Fruit fly (Drosophila melanogaster): ENCODE results near the gene Pka-R1.
A peak's percentile ranks its signal among the peaks of the same experiment; 100 is the strongest.

Gene Pka-R1

DNA sequence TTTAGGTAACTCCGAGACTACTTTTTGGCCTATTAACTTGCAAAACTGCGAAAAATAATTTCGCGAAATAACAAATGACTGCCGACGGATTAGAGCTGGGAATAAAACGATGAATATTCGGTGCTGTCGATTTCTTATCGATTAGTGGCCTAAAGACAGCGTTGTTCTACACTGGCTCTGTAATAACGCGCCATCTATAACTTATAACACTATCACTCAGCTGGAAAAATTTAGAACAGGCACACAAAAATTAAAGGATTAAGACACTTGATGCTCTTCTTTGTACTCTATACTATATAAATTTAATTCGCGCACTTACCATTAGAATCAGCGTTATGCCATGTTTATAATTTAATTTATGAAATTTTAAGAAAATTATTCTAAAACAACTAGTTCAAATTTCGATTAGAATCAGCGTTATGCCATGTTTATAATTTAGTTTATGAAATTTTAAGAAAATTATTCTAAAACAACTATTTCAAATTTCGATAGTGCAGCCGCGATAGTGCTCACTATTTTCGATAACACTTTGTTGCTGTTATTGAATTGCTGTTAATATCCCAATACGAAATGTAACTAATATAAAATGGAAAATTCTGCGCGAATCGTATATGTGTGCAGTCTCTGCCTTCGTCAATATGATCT lies 25.7 kb downstream of the Pka-R1 start, which contains the start of the genes CSN3 and CG11456 (continued):
- no peak for TF ChIP-seq lab (GFP tag; optimal IDR thresholded peaks at IDR 0.05)
- TF ChIP-seq Chrac-16 (GFP tag; optimal IDR thresholded peaks at IDR 0.05), result peak; percentile 43
- TF ChIP-seq gt (GFP tag; IDR thresholded peaks at IDR 0.05), result no peak
- TF ChIP-seq bab2 (GFP tag; optimal IDR thresholded peaks at IDR 0.05), result peak; percentile 43
- peak; percentile 55 for TF ChIP-seq B-H2 (GFP tag; optimal IDR thresholded peaks at IDR 0.05)
- peak; percentile 8 for TF ChIP-seq ewg (GFP tag; optimal IDR thresholded peaks at IDR 0.05)
- TF ChIP-seq Eip74EF (GFP tag; optimal IDR thresholded peaks at IDR 0.05), result no peak
- TF ChIP-seq br (optimal IDR thresholded peaks at IDR 0.05), result no peak
- TF ChIP-seq CG6791 (GFP tag; IDR thresholded peaks at IDR 0.05; ENCODE audit: partially characterized antibody), result peak; percentile 90
- no peak for TF ChIP-seq CG15479 (GFP tag; optimal IDR thresholded peaks at IDR 0.05)
- TF ChIP-seq abd-A (tag; optimal IDR thresholded peaks at IDR 0.05), result no peak
- TF ChIP-seq C15 (GFP tag; IDR thresholded peaks at IDR 0.05), result no peak
- no peak for TF ChIP-seq pita (GFP tag; optimal IDR thresholded peaks at IDR 0.05)
- TF ChIP-seq D (optimal IDR thresholded peaks at IDR 0.05), result no peak
- no peak for TF ChIP-seq D (GFP tag; optimal IDR thresholded peaks at IDR 0.05)
- TF ChIP-seq Dll (GFP tag; IDR thresholded peaks at IDR 0.05; ENCODE audit: partially characterized antibody), result peak; percentile 68; the same call in 3 of the 4 replicates
- TF ChIP-seq Myb (GFP tag; optimal IDR thresholded peaks at IDR 0.05), result peak; percentile 48
- TF ChIP-seq dmrt99B (tag; optimal IDR thresholded peaks at IDR 0.05), result no peak
- no peak for TF ChIP-seq seq (GFP tag; IDR thresholded peaks at IDR 0.05)
- no peak for TF ChIP-seq Poxn (GFP tag; IDR thresholded peaks at IDR 0.05)
- peak; percentile 8 for TF ChIP-seq Six4 (GFP tag; optimal IDR thresholded peaks at IDR 0.05)
- peak; percentile 28 for TF ChIP-seq gro (GFP tag; optimal IDR thresholded peaks at IDR 0.05)
- peak; percentile 57 for TF ChIP-seq NfI (GFP tag; optimal IDR thresholded peaks at IDR 0.05)
- no peak for TF ChIP-seq CG1024 (GFP tag; IDR thresholded peaks at IDR 0.05)
- TF ChIP-seq Taf1 (GFP tag; IDR thresholded peaks at IDR 0.05), result peak; percentile 44; the same call in 1 of the 2 replicates
- TF ChIP-seq CG4404 (GFP tag; IDR thresholded peaks at IDR 0.05), result no peak
- no peak for TF ChIP-seq pfk (GFP tag; optimal IDR thresholded peaks at IDR 0.05)
- peak; percentile 50 for TF ChIP-seq NC2β (GFP tag; optimal IDR thresholded peaks at IDR 0.05)
- no peak for TF ChIP-seq dimm (GFP tag; IDR thresholded peaks at IDR 0.05)
- no peak for TF ChIP-seq schlank (tag; optimal IDR thresholded peaks at IDR 0.05)
- peak; percentile 64 for TF ChIP-seq CG3847 (GFP tag; IDR thresholded peaks at IDR 0.05)
- peak; percentile 45 for TF ChIP-seq maf-S (GFP tag; optimal IDR thresholded peaks at IDR 0.05)
- peak; percentile 28 for TF ChIP-seq CG8944 (GFP tag; optimal IDR thresholded peaks at IDR 0.05)
- TF ChIP-seq CG11093 (GFP tag; IDR thresholded peaks at IDR 0.05), result no peak
- TF ChIP-seq CG14441 (GFP tag; IDR thresholded peaks at IDR 0.05), result no peak
- TF ChIP-seq HLH4C (GFP tag; IDR thresholded peaks at IDR 0.05; ENCODE audit: partially characterized antibody), result peak; percentile 83
- TF ChIP-seq CG9817 (tag; optimal IDR thresholded peaks at IDR 0.05), result peak; percentile 30
- no peak for TF ChIP-seq CG12236 (GFP tag; optimal IDR thresholded peaks at IDR 0.05)
- TF ChIP-seq dati (GFP tag; IDR thresholded peaks at IDR 0.05), result no peak
- TF ChIP-seq ab (GFP tag; optimal IDR thresholded peaks at IDR 0.05), result no peak
- no peak for TF ChIP-seq Gsc (GFP tag; IDR thresholded peaks at IDR 0.05)
- TF ChIP-seq Blimp-1 (GFP tag; optimal IDR thresholded peaks at IDR 0.05), result no peak
- peak; percentile 67 for TF ChIP-seq CG16813 (GFP tag; IDR thresholded peaks at IDR 0.05; ENCODE audit: partially characterized antibody)
- TF ChIP-seq nerfin-1 (tag; optimal IDR thresholded peaks at IDR 0.05), result no peak
- peak; percentile 59 for TF ChIP-seq bbx (GFP tag; IDR thresholded peaks at IDR 0.05; ENCODE audit: partially characterized antibody)
- no peak for TF ChIP-seq CG16779 (GFP tag; IDR thresholded peaks at IDR 0.05)
- TF ChIP-seq H15 (GFP tag; IDR thresholded peaks at IDR 0.05), result peak; percentile 38; the same call in 1 of the 3 replicates
- no peak for TF ChIP-seq Sox100B (GFP tag; optimal IDR thresholded peaks at IDR 0.05)
- peak; percentile 40 for TF ChIP-seq Hr3 (GFP tag; optimal IDR thresholded peaks at IDR 0.05)
- TF ChIP-seq lmd (GFP tag; IDR thresholded peaks at IDR 0.05), result peak; percentile 54
- peak; percentile 57; the same call in 1 of the 2 replicates for TF ChIP-seq NFAT (GFP tag; IDR thresholded peaks at IDR 0.05)
